Fruit fly (Drosophila melanogaster) whole organism, embryonic: Measurements from ENCODE around the gene nudC.

Experiments used
- Ada2b ChIP-seq: fragments of 200-800 bp; sonication (Bioruptor generic); IDR thresholded peaks from 2 replicates; pipeline ENCODE4 v1.3.6; 2022; ENCODE audit warnings: missing biosample characterization, missing genetic modification characterization
- Awh ChIP-seq: fragments of 200-800 bp; sonication (Bioruptor generic); IDR thresholded peaks from 2 replicates; pipeline ENCODE4, ENCODE4 v1.3.6; 2022; ENCODE audit warnings: missing biosample characterization, missing genetic modification characterization
- BEAF-32 ChIP-seq: fragments of 200-800 bp; sonication (Bioruptor generic); optimal IDR thresholded peaks from 3 replicates; lab custom pipeline; 2017; ENCODE audit warnings: missing biosample characterization, missing genetic modification characterization, mild to moderate bottlenecking, moderate library complexity, missing genetic modification reagents
- CG10366 ChIP-seq: fragments of 200-800 bp; sonication (Bioruptor generic); IDR thresholded peaks from 2 replicates; pipeline ENCODE4 v1.3.6; 2022; ENCODE audit warnings: missing biosample characterization, missing genetic modification characterization
- CG10654 ChIP-seq: fragments of 200-800 bp; sonication (Bioruptor generic); optimal IDR thresholded peaks from 2 replicates; lab custom pipeline; 2016; ENCODE audit warnings: missing biosample characterization, missing genetic modification characterization
- CG11560 ChIP-seq: fragments of 200-800 bp; sonication (Bioruptor generic); IDR thresholded peaks from 3 replicates; pipeline ENCODE4 v1.3.6; 2022; ENCODE audit warnings: missing biosample characterization, missing genetic modification characterization
- CG12299 ChIP-seq: fragments of 200-800 bp; sonication (Bioruptor generic); optimal IDR thresholded peaks from 2 replicates; lab custom pipeline; 2018; ENCODE audit warnings: missing biosample characterization, mild to moderate bottlenecking, missing genetic modification characterization
- CG12391 ChIP-seq: fragments of 200-800 bp; sonication (Bioruptor generic); optimal IDR thresholded peaks from 3 replicates; lab custom pipeline; 2018; ENCODE audit warnings: missing biosample characterization, mild to moderate bottlenecking, missing genetic modification characterization, moderate library complexity
- CG12659 ChIP-seq: fragments of 200-800 bp; sonication (Bioruptor generic); optimal IDR thresholded peaks from 3 replicates; lab custom pipeline; 2017; ENCODE audit warnings: mild to moderate bottlenecking, missing biosample characterization, missing genetic modification reagents, missing genetic modification characterization
- CG15011 ChIP-seq: fragments of 200-800 bp; sonication (Bioruptor generic); optimal IDR thresholded peaks from 3 replicates; lab custom pipeline; 2018; ENCODE audit warnings: missing biosample characterization, mild to moderate bottlenecking, missing genetic modification characterization
- CG17385 ChIP-seq: fragments of 200-800 bp; sonication (Bioruptor generic); optimal IDR thresholded peaks from 3 replicates; lab custom pipeline; 2018; ENCODE audit warnings: missing biosample characterization, mild to moderate bottlenecking, missing genetic modification characterization
- CG1832 ChIP-seq: fragments of 200-800 bp; sonication (Bioruptor generic); optimal IDR thresholded peaks from 2 replicates; lab custom pipeline; 2017; ENCODE audit warnings: missing biosample characterization, mild to moderate bottlenecking, missing genetic modification characterization, inconsistent platforms
- CG18476 ChIP-seq: fragments of 200-800 bp; sonication (Bioruptor generic); optimal IDR thresholded peaks from 2 replicates; lab custom pipeline; 2016; ENCODE audit warnings: missing biosample characterization, mild to moderate bottlenecking, missing genetic modification characterization
- CG30020 ChIP-seq: fragments of 200-800 bp; optimal IDR thresholded peaks from 2 replicates; lab custom pipeline; 2019; ENCODE audit warnings: missing biosample characterization, mild to moderate bottlenecking, missing genetic modification characterization, moderate library complexity
- CG32767 ChIP-seq: fragments of 200-800 bp; sonication (Bioruptor generic); IDR thresholded peaks from 2 replicates; pipeline ENCODE4 v1.3.6; 2022; ENCODE audit warnings: missing biosample characterization, missing genetic modification characterization
- CG33213 ChIP-seq: fragments of 200-800 bp; sonication (Bioruptor generic); optimal IDR thresholded peaks from 3 replicates; lab custom pipeline; 2016; ENCODE audit warnings: missing biosample characterization, missing genetic modification characterization
- CG7271 ChIP-seq: fragments of 200-800 bp; sonication (Bioruptor generic); optimal IDR thresholded peaks from 2 replicates; lab custom pipeline; 2018; ENCODE audit warnings: missing biosample characterization, mild to moderate bottlenecking, missing genetic modification characterization, moderate library complexity
- CG8281 ChIP-seq: fragments of 200-800 bp; sonication (Bioruptor generic); optimal IDR thresholded peaks from 2 replicates; lab custom pipeline; 2018; ENCODE audit warnings: missing biosample characterization, mild to moderate bottlenecking, missing genetic modification characterization, moderate library complexity
- CG8290 ChIP-seq, 3 experiments: fragments of 200-800 bp; sonication (Bioruptor generic); optimal IDR thresholded peaks; 2 replicates each; lab custom pipeline; 2016 to 2019; ENCODE audit warnings: missing biosample characterization in 3 of 3, missing genetic modification characterization in 3 of 3, mild to moderate bottlenecking in 2 of 3, moderate library complexity in 1 of 3
- CG8765 ChIP-seq: fragments of 200-800 bp; sonication (Bioruptor generic); IDR thresholded peaks from 2 replicates; pipeline ENCODE4 v1.3.6; 2022; ENCODE audit warnings: missing biosample characterization, missing genetic modification characterization
- Chrac-16 ChIP-seq: fragments of 200-800 bp; sonication (Bioruptor generic); optimal IDR thresholded peaks from 3 replicates; lab custom pipeline; 2016; ENCODE audit warnings: missing biosample characterization, missing genetic modification characterization
- Dip3 ChIP-seq: fragments of 200-800 bp; sonication (Bioruptor generic); optimal IDR thresholded peaks from 3 replicates; lab custom pipeline; 2016; ENCODE audit warnings: missing biosample characterization, missing genetic modification characterization
- Dll ChIP-seq: fragments of 200-800 bp; sonication (Bioruptor generic); IDR thresholded peaks from 4 replicates; pipeline ENCODE4 v1.3.6; 2022; ENCODE audit warnings: missing biosample characterization, missing genetic modification characterization; ENCODE audit not compliant: partially characterized antibody
- Dp ChIP-seq: fragments of 200-800 bp; sonication (Bioruptor generic); optimal IDR thresholded peaks from 2 replicates; lab custom pipeline; 2018; ENCODE audit warnings: missing biosample characterization, mild to moderate bottlenecking, missing genetic modification characterization, moderate library complexity
- Dref ChIP-seq: fragments of 200-800 bp; sonication (Bioruptor generic); IDR thresholded peaks from 2 replicates; pipeline ENCODE4 v1.3.6; 2022; ENCODE audit warnings: missing biosample characterization, missing genetic modification characterization
- Gsc ChIP-seq: fragments of 200-800 bp; sonication (Bioruptor generic); IDR thresholded peaks from 2 replicates; pipeline ENCODE4 v1.3.6; 2022; ENCODE audit warnings: missing biosample characterization, missing genetic modification characterization
- Gug ChIP-seq: fragments of 200-800 bp; sonication (Bioruptor generic); IDR thresholded peaks from 4 replicates; pipeline ENCODE4 v1.3.6; 2022; ENCODE audit warnings: missing biosample characterization, missing genetic modification characterization
- HLH54F ChIP-seq: fragments of 200-800 bp; sonication (Bioruptor generic); optimal IDR thresholded peaks from 3 replicates; lab custom pipeline; 2016; ENCODE audit warnings: missing biosample characterization, missing genetic modification characterization
- HLHmδ ChIP-seq: fragments of 200-800 bp; sonication (Bioruptor generic); optimal IDR thresholded peaks from 2 replicates; lab custom pipeline; 2018; ENCODE audit warnings: missing biosample characterization, mild to moderate bottlenecking, missing genetic modification characterization, moderate library complexity
- Hey ChIP-seq: fragments of 200-800 bp; sonication (Bioruptor generic); optimal IDR thresholded peaks from 3 replicates; lab custom pipeline; 2018; ENCODE audit warnings: missing biosample characterization, mild to moderate bottlenecking, missing genetic modification characterization
- HmgD ChIP-seq: fragments of 200-800 bp; sonication (Bioruptor generic); optimal IDR thresholded peaks from 3 replicates; lab custom pipeline; 2016; ENCODE audit warnings: missing biosample characterization, missing genetic modification characterization
- Myb ChIP-seq: fragments of 200-800 bp; sonication (Bioruptor generic); optimal IDR thresholded peaks from 2 replicates; lab custom pipeline; 2016; ENCODE audit warnings: missing biosample characterization, missing genetic modification characterization
- Opbp ChIP-seq: fragments of 200-800 bp; sonication (Bioruptor generic); IDR thresholded peaks from 3 replicates; pipeline ENCODE4 v1.3.6; 2022; ENCODE audit warnings: missing biosample characterization, missing genetic modification characterization; ENCODE audit not compliant: partially characterized antibody
- al ChIP-seq: fragments of 200-800 bp; sonication (Bioruptor generic); IDR thresholded peaks from 2 replicates; pipeline ENCODE4 v1.3.6; 2022; ENCODE audit warnings: missing biosample characterization, missing genetic modification characterization
- br ChIP-seq: fragments of >200 bp; optimal IDR thresholded peaks from 2 replicates; lab custom pipeline; 2017
- dan ChIP-seq: fragments of 200-800 bp; sonication (Bioruptor generic); IDR thresholded peaks from 2 replicates; pipeline ENCODE4 v1.3.6; 2022; ENCODE audit warnings: missing biosample characterization, missing genetic modification characterization
- dm ChIP-seq: fragments of 200-800 bp; sonication (Bioruptor generic); optimal IDR thresholded peaks from 3 replicates; lab custom pipeline; 2016; ENCODE audit warnings: missing biosample characterization, missing genetic modification characterization
- gcm ChIP-seq: fragments of 200-800 bp; sonication (Bioruptor generic); optimal IDR thresholded peaks from 2 replicates; lab custom pipeline; 2019; ENCODE audit warnings: missing biosample characterization, mild to moderate bottlenecking, missing genetic modification characterization, moderate library complexity
- gfzf ChIP-seq: fragments of 200-800 bp; sonication (Bioruptor generic); optimal IDR thresholded peaks from 2 replicates; lab custom pipeline; 2016; ENCODE audit warnings: missing biosample characterization, mild to moderate bottlenecking, missing genetic modification characterization, moderate library complexity
- hb ChIP-seq: fragments of 200-800 bp; sonication (Bioruptor generic); IDR thresholded peaks from 3 replicates; pipeline ENCODE4 v1.3.6; 2022; ENCODE audit warnings: missing biosample characterization, missing genetic modification characterization; ENCODE audit not compliant: partially characterized antibody
- insv ChIP-seq, 2 experiments: fragments of 200-800 bp; sonication (Bioruptor generic); optimal IDR thresholded peaks; 3 replicates each; lab custom pipeline; 2016 to 2018; ENCODE audit warnings: missing biosample characterization in 2 of 2, missing genetic modification characterization in 2 of 2
- lilli ChIP-seq: fragments of 200-800 bp; sonication (Bioruptor generic); optimal IDR thresholded peaks from 3 replicates; lab custom pipeline; 2016; ENCODE audit warnings: missing biosample characterization, missing genetic modification characterization
- nerfin-2 ChIP-seq: fragments of 200-800 bp; sonication (Bioruptor generic); IDR thresholded peaks from 2 replicates; pipeline ENCODE4 v1.3.6; 2022; ENCODE audit warnings: missing biosample characterization, missing genetic modification characterization; ENCODE audit not compliant: partially characterized antibody
- nom ChIP-seq: fragments of 200-800 bp; sonication (Bioruptor generic); optimal IDR thresholded peaks from 2 replicates; lab custom pipeline; 2017; ENCODE audit warnings: missing biosample characterization, missing genetic modification characterization, mild to moderate bottlenecking, moderate library complexity, missing genetic modification reagents
- pzg ChIP-seq: fragments of 200-800 bp; sonication (Bioruptor generic); optimal IDR thresholded peaks from 3 replicates; lab custom pipeline; 2018; ENCODE audit warnings: missing biosample characterization, mild to moderate bottlenecking, missing genetic modification characterization, moderate library complexity
- sens-2 ChIP-seq: fragments of 200-800 bp; sonication (Bioruptor generic); IDR thresholded peaks from 2 replicates; pipeline ENCODE4 v1.3.6; 2022; ENCODE audit warnings: missing biosample characterization, missing genetic modification characterization
- shn ChIP-seq: fragments of 200-800 bp; sonication (Bioruptor generic); optimal IDR thresholded peaks from 3 replicates; lab custom pipeline; 2016; ENCODE audit warnings: missing biosample characterization, missing genetic modification characterization
- tx ChIP-seq: fragments of 200-800 bp; sonication (Bioruptor generic); optimal IDR thresholded peaks from 2 replicates; lab custom pipeline; 2016; ENCODE audit warnings: missing biosample characterization, missing genetic modification characterization
- usp ChIP-seq: fragments of >200 bp; optimal IDR thresholded peaks from 2 replicates; lab custom pipeline; 2017; ENCODE audit warnings: missing biosample characterization, missing genetic modification characterization

nudC gene

DNA sequence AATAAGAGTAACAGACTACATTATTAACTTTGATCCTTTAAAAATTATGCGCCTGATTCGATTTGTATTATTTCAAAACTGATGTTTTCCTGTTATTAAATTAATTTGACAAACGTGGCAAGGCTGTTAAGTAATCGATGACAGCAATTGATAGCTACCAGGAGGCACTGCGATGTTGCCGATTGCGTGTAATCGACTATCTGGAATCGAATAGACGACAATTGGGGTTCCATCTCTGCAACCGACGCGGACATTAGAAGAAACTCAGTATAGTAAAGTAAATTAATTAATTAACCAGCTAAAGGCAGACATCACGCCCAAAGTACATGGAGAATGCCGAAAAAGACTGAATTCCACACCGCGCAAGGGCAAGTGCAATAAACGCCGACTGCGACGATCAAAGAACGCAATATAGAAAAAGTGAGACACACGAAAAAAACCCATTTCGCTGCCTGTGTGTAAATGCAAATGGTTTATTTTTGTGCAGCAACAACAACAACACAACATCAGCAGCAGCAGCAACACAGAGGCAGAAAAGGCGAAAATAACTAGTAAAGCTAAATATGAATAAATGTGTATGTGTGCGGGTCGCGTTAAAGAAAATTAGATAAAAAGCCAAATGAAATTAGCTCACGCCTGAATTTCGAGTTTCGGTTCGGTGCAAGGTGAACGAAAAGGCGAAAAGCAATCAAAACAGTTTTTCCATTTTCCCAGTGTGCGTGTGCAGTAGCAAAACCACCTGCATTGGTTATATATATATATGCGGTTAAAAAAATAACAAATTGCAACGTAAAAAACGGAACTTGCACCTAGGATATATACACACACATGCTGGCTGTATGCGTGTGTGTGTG lies 49.0 kb downstream of the nudC start, which contains the start of gene sina (continued):
- peak; percentile 10 for TF ChIP-seq dm (GFP tag; lab: Kevin White, UChicago)
- TF ChIP-seq HLHmδ (GFP tag; lab: Kevin White, UChicago): peak; percentile 31
- peak; percentile 87 for TF ChIP-seq CG12659 (GFP tag; lab: Kevin White, UChicago)
- TF ChIP-seq Ada2b (GFP tag; lab: Robert Waterston, UW): no peak
- TF ChIP-seq nom (GFP tag; lab: Kevin White, UChicago): peak; percentile 8
- TF ChIP-seq hb (GFP tag; lab: Robert Waterston, UW): peak; percentile 88
- TF ChIP-seq Gug: no peak
- no peak for TF ChIP-seq usp (GFP tag; lab: Kevin White, UChicago)
- TF ChIP-seq CG18476: no peak
- TF ChIP-seq insv (GFP tag; optimal IDR thresholded peaks at IDR 0.05; lab: Kevin White, UChicago): peak in 1 of 2 experiments; percentile 20
- peak; percentile 31 for TF ChIP-seq gfzf (GFP tag; lab: Kevin White, UChicago)
- TF ChIP-seq shn: no peak
- TF ChIP-seq Gsc (GFP tag; lab: Robert Waterston, UW): no peak
- TF ChIP-seq CG32767 (GFP tag; lab: Robert Waterston, UW): no peak
- peak; percentile 61 for TF ChIP-seq CG33213 (GFP tag; lab: Kevin White, UChicago)
- peak; percentile 80 for TF ChIP-seq Dp (GFP tag; lab: Kevin White, UChicago)
- no peak for TF ChIP-seq CG7271 (tag; lab: Kevin White, UChicago)
- peak; percentile 1 for TF ChIP-seq CG12299
- no peak for TF ChIP-seq CG1832 (GFP tag; lab: Kevin White, UChicago)
- TF ChIP-seq Dref (GFP tag; lab: Robert Waterston, UW): peak; percentile 98
- TF ChIP-seq CG8290 (GFP tag; optimal IDR thresholded peaks at IDR 0.05; lab: Kevin White, UChicago): peak; percentile 61
- TF ChIP-seq CG8290 (tag; optimal IDR thresholded peaks at IDR 0.05; lab: Kevin White, UChicago): no peak
- no peak for TF ChIP-seq CG10654 (GFP tag; lab: Kevin White, UChicago)
- peak; percentile 74 for TF ChIP-seq BEAF-32 (GFP tag; lab: Kevin White, UChicago)
- TF ChIP-seq br (lab: Kevin White, UChicago): no peak
- no peak for TF ChIP-seq HLH54F
- TF ChIP-seq pzg (GFP tag; lab: Kevin White, UChicago): peak; percentile 92
- TF ChIP-seq dan (GFP tag; lab: Robert Waterston, UW): no peak
- peak; percentile 85 for TF ChIP-seq CG30020
- no peak for TF ChIP-seq CG17385 (GFP tag; lab: Kevin White, UChicago)
- no peak for TF ChIP-seq al (GFP tag; lab: Robert Waterston, UW)
- TF ChIP-seq Chrac-16 (GFP tag; lab: Kevin White, UChicago): no peak
- TF ChIP-seq CG11560 (tag; lab: Robert Waterston, UW): peak; percentile 99
- peak; percentile 22 for TF ChIP-seq HmgD
- peak; percentile 72 for TF ChIP-seq Myb (GFP tag; lab: Kevin White, UChicago)
- TF ChIP-seq nerfin-2: peak; percentile 78
- TF ChIP-seq lilli (GFP tag; lab: Kevin White, UChicago): peak; percentile 52
- no peak for TF ChIP-seq Awh (GFP tag; lab: Robert Waterston, UW)
- peak; percentile 77 for TF ChIP-seq Dll
- TF ChIP-seq Opbp (GFP tag; lab: Robert Waterston, UW): peak; percentile 83
- no peak for TF ChIP-seq gcm (GFP tag; lab: Kevin White, UChicago)
- no peak for TF ChIP-seq CG15011 (GFP tag; lab: Kevin White, UChicago)
- no peak for TF ChIP-seq Hey (tag; lab: Kevin White, UChicago)
- TF ChIP-seq CG8765 (GFP tag; lab: Robert Waterston, UW): no peak
- no peak for TF ChIP-seq Dip3
- no peak for TF ChIP-seq sens-2
- TF ChIP-seq CG12391: peak; percentile 63
- no peak for TF ChIP-seq tx (GFP tag; lab: Kevin White, UChicago)
- no peak for TF ChIP-seq CG8281 (tag; lab: Kevin White, UChicago)
- TF ChIP-seq CG10366 (GFP tag; lab: Robert Waterston, UW): no peak
